Fruit fly (Drosophila melanogaster) whole organism: ENCODE data around the gene CG10694.

ENCODE experiments used
- CG8478 ChIP-seq: fragments of >200 bp; optimal IDR thresholded peaks from 2 replicates; lab custom pipeline; 2018; ENCODE audit warnings: inconsistent platforms
- Dll ChIP-seq: fragments of >200 bp; optimal IDR thresholded peaks from 2 replicates; lab custom pipeline; 2017
- pan ChIP-seq: fragments of >200 bp; optimal IDR thresholded peaks from 2 replicates; lab custom pipeline; 2017
- psq ChIP-seq: fragments of >200 bp; optimal IDR thresholded peaks from 2 replicates; lab custom pipeline; 2017

DNA sequence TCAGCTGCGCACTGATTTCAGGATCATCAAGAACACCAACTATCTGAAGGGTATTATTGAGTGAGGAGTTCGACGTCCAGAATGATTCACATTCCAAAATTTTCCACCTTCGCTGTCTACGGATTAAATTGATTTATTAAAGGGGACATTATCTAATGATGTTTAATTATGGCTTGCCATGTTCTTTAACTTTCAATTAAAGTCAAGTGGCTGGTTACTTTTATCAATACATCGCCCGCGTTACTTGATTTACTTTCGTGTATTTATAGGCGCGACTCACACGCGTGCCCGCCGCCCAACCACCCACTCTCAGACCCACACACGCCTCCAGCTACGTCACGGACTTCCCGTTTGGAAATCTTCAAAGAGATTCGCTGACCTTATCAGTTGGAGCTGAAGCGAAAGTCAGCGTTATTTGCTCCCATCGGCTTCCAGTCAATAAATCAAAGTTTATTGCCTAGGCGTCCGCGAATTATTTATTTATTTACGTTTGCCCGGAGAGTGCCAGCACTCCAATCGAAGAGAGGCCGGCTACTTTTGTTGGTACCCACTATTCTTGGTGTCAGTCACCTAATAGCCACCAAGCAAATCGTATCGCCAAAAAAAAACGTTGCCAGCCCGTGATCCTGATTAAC is 30.2 kb downstream of the CG10694 start, which contains the start of gene Npc2f:
- TF ChIP-seq Dll (lab: Kevin White, UChicago) (no peak), psq (lab: Kevin White, UChicago) (no peak), CG8478 (lab: Kevin White, UChicago) (no peak), pan (lab: Kevin White, UChicago) (no peak)
